Fruit fly (Drosophila melanogaster) whole organism, embryonic: Measurements from ENCODE around the gene zen2.
A peak's percentile ranks its signal among the peaks of the same experiment; 100 is the strongest.

Experiments used
- Ada2b ChIP-seq: fragments of 200-800 bp; sonication (Bioruptor generic); IDR thresholded peaks from 2 replicates; pipeline ENCODE4 v1.3.6; 2022; ENCODE audit warnings: missing biosample characterization, missing genetic modification characterization
- B-H1 ChIP-seq: fragments of 200-800 bp; sonication (Bioruptor generic); IDR thresholded peaks from 3 replicates; pipeline ENCODE4 v1.3.6; 2022; ENCODE audit warnings: missing biosample characterization, missing genetic modification characterization
- C15 ChIP-seq: fragments of 200-800 bp; sonication (Bioruptor generic); IDR thresholded peaks from 3 replicates; pipeline ENCODE4 v1.3.6; 2022; ENCODE audit warnings: missing biosample characterization, missing genetic modification characterization
- CG10462 ChIP-seq: fragments of 200-800 bp; sonication (Bioruptor generic); optimal IDR thresholded peaks from 2 replicates; lab custom pipeline; 2016; ENCODE audit warnings: missing biosample characterization, missing genetic modification characterization
- CG10979 ChIP-seq: fragments of 200-800 bp; sonication (Bioruptor generic); optimal IDR thresholded peaks from 2 replicates; lab custom pipeline; 2018; ENCODE audit warnings: missing biosample characterization, mild to moderate bottlenecking, missing genetic modification characterization, moderate library complexity
- CG12391 ChIP-seq: fragments of 200-800 bp; sonication (Bioruptor generic); optimal IDR thresholded peaks from 3 replicates; lab custom pipeline; 2018; ENCODE audit warnings: missing biosample characterization, mild to moderate bottlenecking, missing genetic modification characterization, moderate library complexity
- CG14710 ChIP-seq: fragments of 200-800 bp; sonication (Bioruptor generic); optimal IDR thresholded peaks from 3 replicates; lab custom pipeline; 2019; ENCODE audit warnings: missing biosample characterization, mild to moderate bottlenecking, missing genetic modification characterization, moderate library complexity
- CG15601 ChIP-seq: fragments of 200-800 bp; sonication (Bioruptor generic); optimal IDR thresholded peaks from 3 replicates; lab custom pipeline; 2019; ENCODE audit warnings: missing biosample characterization, mild to moderate bottlenecking, missing genetic modification characterization, moderate library complexity
- CG1792 ChIP-seq: fragments of 200-800 bp; sonication (Bioruptor generic); optimal IDR thresholded peaks from 2 replicates; lab custom pipeline; 2016; ENCODE audit warnings: missing biosample characterization, missing genetic modification characterization
- CG6654 ChIP-seq: fragments of 200-800 bp; sonication (Bioruptor generic); optimal IDR thresholded peaks from 2 replicates; lab custom pipeline; 2017; ENCODE audit warnings: missing biosample characterization, mild to moderate bottlenecking, missing genetic modification characterization
- CG8765 ChIP-seq: fragments of 200-800 bp; sonication (Bioruptor generic); IDR thresholded peaks from 2 replicates; pipeline ENCODE4 v1.3.6; 2022; ENCODE audit warnings: missing biosample characterization, missing genetic modification characterization
- CoRest ChIP-seq: fragments of 200-800 bp; sonication (Bioruptor generic); optimal IDR thresholded peaks from 3 replicates; lab custom pipeline; 2018; ENCODE audit warnings: missing biosample characterization, mild to moderate bottlenecking, missing genetic modification characterization, moderate library complexity
- CrebB ChIP-seq: fragments of 200-800 bp; sonication (Bioruptor generic); optimal IDR thresholded peaks from 3 replicates; lab custom pipeline; 2018; ENCODE audit warnings: missing biosample characterization, mild to moderate bottlenecking, missing genetic modification characterization
- Dek ChIP-seq: fragments of 200-800 bp; sonication (Bioruptor generic); optimal IDR thresholded peaks from 3 replicates; lab custom pipeline; 2019; ENCODE audit warnings: missing biosample characterization, mild to moderate bottlenecking, missing genetic modification characterization, moderate library complexity
- ERR ChIP-seq: fragments of 200-800 bp; sonication (Bioruptor generic); optimal IDR thresholded peaks from 2 replicates; lab custom pipeline; 2016; ENCODE audit warnings: missing biosample characterization, missing genetic modification characterization
- Eip74EF ChIP-seq, 2 experiments: fragments of 200-800 bp in 1 of 2; fragments of >200 bp in 1 of 2; sonication (Bioruptor generic) in 1 of 2; optimal IDR thresholded peaks; 2 replicates each; lab custom pipeline; 2017 to 2019; ENCODE audit warnings: missing biosample characterization in 2 of 2, missing genetic modification characterization in 2 of 2, mild to moderate bottlenecking in 1 of 2, moderate library complexity in 1 of 2
- Fer3 ChIP-seq: fragments of 200-800 bp; sonication (Bioruptor generic); optimal IDR thresholded peaks from 2 replicates; lab custom pipeline; 2018; ENCODE audit warnings: missing biosample characterization, mild to moderate bottlenecking, missing genetic modification characterization, moderate library complexity
- Mrtf ChIP-seq: fragments of 200-800 bp; sonication (Bioruptor generic); IDR thresholded peaks from 3 replicates; pipeline ENCODE4 v1.3.6; 2022; ENCODE audit warnings: missing biosample characterization, missing genetic modification characterization
- Nf-YB ChIP-seq: fragments of 200-800 bp; sonication (Bioruptor generic); optimal IDR thresholded peaks from 3 replicates; lab custom pipeline; 2019; ENCODE audit warnings: missing biosample characterization, mild to moderate bottlenecking, missing genetic modification characterization, moderate library complexity
- Nf-YC ChIP-seq: fragments of 200-800 bp; optimal IDR thresholded peaks from 3 replicates; lab custom pipeline; 2019; ENCODE audit warnings: missing biosample characterization, mild to moderate bottlenecking, missing genetic modification characterization, moderate library complexity
- Pdp1 ChIP-seq, 2 experiments: fragments of 200-800 bp; sonication (Bioruptor generic); optimal IDR thresholded peaks; 3 replicates each; lab custom pipeline; 2016; ENCODE audit warnings: missing biosample characterization in 2 of 2, missing genetic modification characterization in 2 of 2, mild to moderate bottlenecking in 1 of 2, moderate library complexity in 1 of 2
- Vsx1 ChIP-seq: fragments of 200-800 bp; sonication (Bioruptor generic); optimal IDR thresholded peaks from 2 replicates; lab custom pipeline; 2017; ENCODE audit warnings: missing biosample characterization, mild to moderate bottlenecking, missing genetic modification characterization, missing genetic modification reagents
- Xrp1 ChIP-seq: fragments of 200-800 bp; sonication (Bioruptor generic); IDR thresholded peaks from 2 replicates; pipeline ENCODE4 v1.3.6; 2022; ENCODE audit warnings: missing biosample characterization, missing genetic modification characterization
- amos ChIP-seq: fragments of 200-800 bp; sonication (Bioruptor generic); IDR thresholded peaks from 2 replicates; pipeline ENCODE4 v1.3.6; 2022; ENCODE audit warnings: missing biosample characterization, missing genetic modification characterization; ENCODE audit not compliant: partially characterized antibody
- ara ChIP-seq: fragments of 200-800 bp; sonication (Bioruptor generic); IDR thresholded peaks from 2 replicates; pipeline ENCODE4 v1.3.6; 2022; ENCODE audit warnings: missing biosample characterization, missing genetic modification characterization
- bowl ChIP-seq: fragments of 200-800 bp; sonication (Bioruptor generic); IDR thresholded peaks from 2 replicates; pipeline ENCODE4 v1.3.6; 2022; ENCODE audit warnings: missing biosample characterization, missing genetic modification characterization
- cg ChIP-seq: fragments of 200-800 bp; sonication (Bioruptor generic); optimal IDR thresholded peaks from 3 replicates; lab custom pipeline; 2019; ENCODE audit warnings: missing biosample characterization, mild to moderate bottlenecking, missing genetic modification characterization, moderate library complexity
- chm ChIP-seq: fragments of 200-800 bp; sonication (Bioruptor generic); IDR thresholded peaks from 2 replicates; pipeline ENCODE4 v1.3.6; 2022; ENCODE audit warnings: missing biosample characterization, missing genetic modification characterization
- dmrt11E ChIP-seq: fragments of 200-800 bp; sonication (Bioruptor generic); optimal IDR thresholded peaks from 3 replicates; lab custom pipeline; 2018; ENCODE audit warnings: missing biosample characterization, mild to moderate bottlenecking, missing genetic modification characterization, moderate library complexity
- eve ChIP-seq, 2 experiments: fragments of >200 bp; optimal IDR thresholded peaks; 2 replicates each; lab custom pipeline; 2017; ENCODE audit warnings: missing biosample characterization in 2 of 2, missing genetic modification characterization in 2 of 2
- ewg ChIP-seq: fragments of 200-800 bp; sonication (Bioruptor generic); optimal IDR thresholded peaks from 3 replicates; lab custom pipeline; 2017; ENCODE audit warnings: mild to moderate bottlenecking, missing biosample characterization, missing genetic modification reagents, missing genetic modification characterization
- fd3F ChIP-seq: fragments of 200-800 bp; sonication (Bioruptor generic); optimal IDR thresholded peaks from 2 replicates; lab custom pipeline; 2018; ENCODE audit warnings: missing biosample characterization, mild to moderate bottlenecking, missing genetic modification characterization, moderate library complexity
- gcm2 ChIP-seq: fragments of 200-800 bp; sonication (Bioruptor generic); optimal IDR thresholded peaks from 2 replicates; lab custom pipeline; 2016; ENCODE audit warnings: missing biosample characterization, missing genetic modification characterization
- her ChIP-seq: fragments of 200-800 bp; sonication (Bioruptor generic); optimal IDR thresholded peaks from 2 replicates; lab custom pipeline; 2016; ENCODE audit warnings: missing biosample characterization, missing genetic modification characterization
- hkb ChIP-seq, 2 experiments: fragments of 200-800 bp in 1 of 2; fragments of >200 bp in 1 of 2; sonication (Bioruptor generic) in 1 of 2; IDR thresholded peaks in 1 of 2; optimal IDR thresholded peaks in 1 of 2; 2 replicates each; pipeline versions ENCODE4 v1.3.6 to Lab custom; 2017 to 2022; ENCODE audit warnings: missing biosample characterization in 1 of 2, missing genetic modification characterization in 1 of 2
- inv ChIP-seq: fragments of 200-800 bp; sonication (Bioruptor generic); IDR thresholded peaks from 2 replicates; pipeline ENCODE4 v1.3.6; 2022; ENCODE audit warnings: missing biosample characterization, missing genetic modification characterization; ENCODE audit not compliant: partially characterized antibody
- mam ChIP-seq: fragments of 200-800 bp; sonication (Bioruptor generic); optimal IDR thresholded peaks from 3 replicates; lab custom pipeline; 2016; ENCODE audit warnings: missing biosample characterization, missing genetic modification characterization
- nerfin-1 ChIP-seq: fragments of 200-800 bp; sonication (Bioruptor generic); optimal IDR thresholded peaks from 3 replicates; lab custom pipeline; 2019; ENCODE audit warnings: missing biosample characterization, mild to moderate bottlenecking, missing genetic modification characterization, moderate library complexity
- pita ChIP-seq: fragments of 200-800 bp; sonication (Bioruptor generic); optimal IDR thresholded peaks from 2 replicates; lab custom pipeline; 2017; ENCODE audit warnings: missing biosample characterization, mild to moderate bottlenecking, missing genetic modification characterization
- seq ChIP-seq: fragments of 200-800 bp; sonication (Bioruptor generic); IDR thresholded peaks from 2 replicates; pipeline ENCODE4 v1.3.6; 2022; ENCODE audit warnings: missing biosample characterization, missing genetic modification characterization
- ssp ChIP-seq: fragments of 200-800 bp; sonication (Bioruptor generic); IDR thresholded peaks from 2 replicates; pipeline ENCODE4 v1.3.6; 2022; ENCODE audit warnings: missing biosample characterization, missing genetic modification characterization
- tll ChIP-seq, 2 experiments: fragments of 200-800 bp in 1 of 2; fragments of >200 bp in 1 of 2; sonication (Bioruptor generic) in 1 of 2; optimal IDR thresholded peaks; 2 replicates each; lab custom pipeline; 2017 to 2019; ENCODE audit warnings: missing biosample characterization in 2 of 2, missing genetic modification characterization in 2 of 2, mild to moderate bottlenecking in 1 of 2, moderate library complexity in 1 of 2
- trem ChIP-seq: fragments of 200-800 bp; optimal IDR thresholded peaks from 3 replicates; lab custom pipeline; 2019; ENCODE audit warnings: missing biosample characterization, mild to moderate bottlenecking, missing genetic modification characterization, moderate library complexity
- twi ChIP-seq: fragments of 200-800 bp; optimal IDR thresholded peaks from 2 replicates; lab custom pipeline; 2019; ENCODE audit warnings: missing biosample characterization, mild to moderate bottlenecking, missing genetic modification characterization, moderate library complexity
- yki ChIP-seq: fragments of >200 bp; optimal IDR thresholded peaks from 3 replicates; lab custom pipeline; 2018
- zen ChIP-seq: fragments of 200-800 bp; sonication (Bioruptor generic); optimal IDR thresholded peaks from 3 replicates; lab custom pipeline; 2018; ENCODE audit warnings: missing biosample characterization, mild to moderate bottlenecking, missing genetic modification characterization, moderate library complexity
- zen2 ChIP-seq: fragments of 200-800 bp; sonication (Bioruptor generic); IDR thresholded peaks from 3 replicates; pipeline ENCODE4 v1.3.6; 2022; ENCODE audit warnings: missing biosample characterization, missing genetic modification characterization; ENCODE audit not compliant: partially characterized antibody
- zfh2 ChIP-seq: fragments of 200-800 bp; sonication (Bioruptor generic); optimal IDR thresholded peaks from 2 replicates; lab custom pipeline; 2016; ENCODE audit warnings: missing biosample characterization, missing genetic modification characterization

The zen2 gene

dm6 chr3R:6746212-6746611 lies 2.3 kb upstream of the zen2 start (continued):
- TF ChIP-seq B-H1 (GFP tag; lab: Robert Waterston, UW) (no peak), Fer3 (no peak), tll (GFP tag; optimal IDR thresholded peaks at IDR 0.05; lab: Kevin White, UChicago) (no peak), Ada2b (no peak), zen2 (GFP tag; lab: Robert Waterston, UW) (no peak), dmrt11E (tag; lab: Kevin White, UChicago) (peak; percentile 6), CG14710 (tag; lab: Kevin White, UChicago) (peak; percentile 14), gcm2 (GFP tag; lab: Kevin White, UChicago) (no peak), fd3F (GFP tag; lab: Kevin White, UChicago) (no peak), amos (GFP tag; lab: Robert Waterston, UW) (no peak), CrebB (tag; lab: Kevin White, UChicago) (no peak), mam (no peak), zen (tag; lab: Kevin White, UChicago) (no peak), Vsx1 (GFP tag; lab: Kevin White, UChicago) (no peak), CG6654 (GFP tag; lab: Kevin White, UChicago) (no peak), trem (tag; lab: Kevin White, UChicago) (no peak), CG10979 (tag; lab: Kevin White, UChicago) (peak; percentile 28), CG12391 (tag; lab: Kevin White, UChicago) (peak; percentile 7)

- TF ChIP-seq inv (GFP tag; lab: Robert Waterston, UW) (no peak), CG15601 (tag; lab: Kevin White, UChicago) (no peak), CG8765 (GFP tag; lab: Robert Waterston, UW) (peak; percentile 96), Nf-YC (tag; lab: Kevin White, UChicago) (peak; percentile 97), nerfin-1 (peak; percentile 28), chm (GFP tag; lab: Robert Waterston, UW) (0 out of 2 replicates have a peak, but pooled peaks have one; percentile 52), Nf-YB (GFP tag; lab: Kevin White, UChicago) (peak; percentile 95), ssp (GFP tag; lab: Robert Waterston, UW) (no peak), seq (GFP tag; lab: Robert Waterston, UW) (peak; percentile 18; the same call in 1 of the 2 replicates), ewg (peak; percentile 76), bowl (peak; percentile 52; the same call in 1 of the 2 replicates), cg (GFP tag; lab: Kevin White, UChicago) (peak; percentile 57)
- TF ChIP-seq, all 482 proteins: peak for 9
These were observed 2.0 kb downstream of the zen2 start, which contains the start of gene pb for dm6 chr3R:6741983-6742382. TSS of gene pb (minus strand) at chr3R:6742063.

dm6 chr3R:6741400-6741959 lies 2.5 kb downstream of the zen2 start:
- TF ChIP-seq Xrp1 (no peak), ara (GFP tag; lab: Robert Waterston, UW) (no peak), CG1792 (GFP tag; lab: Kevin White, UChicago) (no peak), Dek (tag; lab: Kevin White, UChicago) (no peak), ERR (GFP tag; lab: Kevin White, UChicago) (no peak), Eip74EF (GFP tag; optimal IDR thresholded peaks at IDR 0.05; lab: Kevin White, UChicago) (no peak), Pdp1 (GFP tag; optimal IDR thresholded peaks at IDR 0.05; lab: Kevin White, UChicago) (no peak), hkb (optimal IDR thresholded peaks at IDR 0.05; lab: Kevin White, UChicago) (no peak), hkb (GFP tag; IDR thresholded peaks at IDR 0.05; lab: Robert Waterston, UW) (no peak; the same call in 1 of the 2 replicates), pita (no peak), C15 (GFP tag; lab: Robert Waterston, UW) (no peak), CG10462 (no peak), yki (lab: Kevin White, UChicago) (no peak), twi (tag; lab: Kevin White, UChicago) (peak; percentile 22), eve (GFP tag; optimal IDR thresholded peaks at IDR 0.05; lab: Kevin White, UChicago) (no peak), Mrtf (GFP tag; lab: Robert Waterston, UW) (no peak), her (no peak), zfh2 (GFP tag; lab: Kevin White, UChicago) (no peak), CoRest (tag; lab: Kevin White, UChicago) (peak; percentile 7)
